Worm (Caenorhabditis elegans) whole organism, L3 larva: ENCODE measurements around the gene bud-13.

ENCODE experiments used
- ama-1 ChIP-seq: fragments of 150-350 bp; optimal IDR thresholded peaks from 2 replicates; lab custom pipeline; 2018
- ceh-28 ChIP-seq: fragments of 150-350 bp; optimal IDR thresholded peaks from 2 replicates; lab custom pipeline; 2014; ENCODE audit warnings: missing biosample characterization, missing genetic modification reagents, missing genetic modification characterization
- elt-1 ChIP-seq: fragments of 150-350 bp; optimal IDR thresholded peaks from 2 replicates; lab custom pipeline; 2014; ENCODE audit warnings: missing biosample characterization, missing genetic modification characterization
- nhr-12 ChIP-seq: fragments of 150-350 bp; optimal IDR thresholded peaks from 2 replicates; lab custom pipeline; 2014; ENCODE audit warnings: missing biosample characterization, missing genetic modification characterization
- nhr-28 ChIP-seq: fragments of 150-350 bp; optimal IDR thresholded peaks from 2 replicates; lab custom pipeline; 2014; ENCODE audit warnings: missing biosample characterization, missing genetic modification characterization

DNA sequence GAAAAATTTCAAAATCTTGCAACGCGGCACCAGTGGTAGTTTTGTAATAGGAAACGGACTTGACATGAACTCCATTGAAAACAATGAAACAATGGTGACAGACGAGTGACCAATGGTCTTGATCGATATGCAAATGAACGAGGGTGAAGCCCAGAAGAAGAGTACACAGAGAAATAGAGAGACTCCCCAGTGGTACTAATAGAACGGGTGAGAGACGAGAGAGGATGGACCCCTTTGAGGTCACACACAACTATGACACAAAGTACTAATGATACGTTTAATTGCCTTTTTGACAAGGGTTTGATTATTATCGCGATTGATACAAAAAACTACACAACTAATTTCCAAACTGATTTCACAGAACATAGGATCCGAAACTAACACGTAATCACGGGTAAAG is 42.5 kb upstream of the bud-13 start, which contains the start of gene F59B2.8:
- TF ChIP-seq ama-1 (lab: Kevin White, UChicago) (no peak), elt-1 (tag; lab: Kevin White, UChicago) (no peak), nhr-12 (no peak), nhr-28 (tag; lab: Kevin White, UChicago) (no peak), ceh-28 (no peak)
